Worm (Caenorhabditis elegans): Measurements from ENCODE around the gene Y75B12B.10.

The Y75B12B.10 gene

DNA sequence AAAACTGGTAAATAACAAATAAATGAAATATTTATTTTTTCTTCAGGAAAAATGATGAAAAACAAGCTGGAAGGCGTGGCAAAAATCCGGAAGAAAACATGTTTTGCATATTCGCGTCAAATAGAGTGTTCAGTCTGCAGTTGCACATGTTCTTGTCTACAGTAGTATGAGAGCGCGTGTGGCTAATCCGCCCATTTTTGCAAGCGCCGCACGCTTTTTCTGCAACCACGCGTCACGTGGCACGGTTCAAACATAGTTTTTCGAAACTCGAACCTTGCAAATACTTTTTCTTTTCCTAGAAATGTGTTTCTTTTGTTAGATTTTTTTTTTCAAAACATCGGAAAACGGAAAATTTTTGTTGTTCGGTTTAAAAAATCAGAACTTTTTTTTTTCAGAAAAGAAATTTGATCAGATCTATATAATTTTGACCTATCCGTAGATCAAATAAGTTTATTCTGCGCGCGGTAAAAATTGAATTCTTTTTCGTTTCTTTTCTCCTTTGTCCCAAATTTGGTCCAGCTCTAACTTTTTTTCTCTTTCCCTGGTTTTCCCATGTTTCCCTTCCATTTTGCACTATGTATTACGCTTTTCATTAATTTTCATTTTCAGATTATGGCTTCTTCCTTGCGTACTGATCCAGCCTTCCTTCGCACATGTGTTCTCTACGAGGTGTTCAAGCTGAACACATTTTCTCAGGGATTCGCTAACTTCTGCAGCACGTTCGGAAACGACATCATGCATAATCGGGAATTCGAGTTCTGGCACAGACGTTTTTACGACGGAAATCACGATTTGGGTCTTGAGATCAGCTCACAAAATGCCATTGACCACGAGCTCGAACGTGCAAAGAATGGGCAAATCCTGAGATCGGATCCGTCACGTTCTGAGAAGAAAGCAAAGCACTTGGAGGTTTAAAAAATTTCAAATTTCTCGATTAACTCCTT, 15.5 kb upstream of the Y75B12B.10 start, which contains the start of gene Y75B12B.1 (continued):
- TF ChIP-seq madf-10 (tag; optimal IDR thresholded peaks at IDR 0.05): no peak
- no peak for TF ChIP-seq sptf-2 (GFP tag; optimal IDR thresholded peaks at IDR 0.05)
- TF ChIP-seq rec-8 (tag; optimal IDR thresholded peaks at IDR 0.05): peak in 1 of 2 experiments; percentile 29
- TF ChIP-seq ceh-91 (GFP tag; IDR thresholded peaks at IDR 0.05): peak; percentile 74
- TF ChIP-seq egrh-3 (GFP tag; IDR thresholded peaks at IDR 0.05): no peak
- TF ChIP-seq ama-1 (optimal IDR thresholded peaks at IDR 0.05): no peak
- no peak for TF ChIP-seq ama-1 (GFP tag; optimal IDR thresholded peaks at IDR 0.05)
- no peak for TF ChIP-seq Y95B8A.8 (GFP tag; IDR thresholded peaks at IDR 0.05)
- TF ChIP-seq zfh-2 (GFP tag; conservative IDR thresholded peaks at IDR 0.05): no peak
- no peak for TF ChIP-seq snpc-4 (GFP tag; optimal IDR thresholded peaks at IDR 0.05)
- peak in 1 of 4 experiments; percentile 25 for TF ChIP-seq snpc-4 (tag; optimal IDR thresholded peaks at IDR 0.05)
- no peak for TF ChIP-seq nfya-1 (tag; optimal IDR thresholded peaks at IDR 0.05; ENCODE audit: borderline replicate concordance, insufficient read depth)
- no peak for TF ChIP-seq Y53F4B.3 (GFP tag; IDR thresholded peaks at IDR 0.05)
- TF ChIP-seq snpc-1.1 (tag; optimal IDR thresholded peaks at IDR 0.05; ENCODE audit: insufficient read depth): peak; percentile 33
- TF ChIP-seq Y56A3A.18 (GFP tag; IDR thresholded peaks at IDR 0.05): no peak
- TF ChIP-seq egl-44 (GFP tag; IDR thresholded peaks at IDR 0.05): no peak
- no peak for TF ChIP-seq dpff-1 (tag; optimal IDR thresholded peaks at IDR 0.05)
- peak; percentile 46 for TF ChIP-seq rcor-1 (GFP tag; IDR thresholded peaks at IDR 0.05)
- TF ChIP-seq nhr-90 (tag; optimal IDR thresholded peaks at IDR 0.05): no peak
- no peak for TF ChIP-seq ceh-79 (tag; optimal IDR thresholded peaks at IDR 0.05)
- TF ChIP-seq T26A5.8 (tag; optimal IDR thresholded peaks at IDR 0.05): no peak
- TF ChIP-seq lsl-1 (GFP tag; optimal IDR thresholded peaks at IDR 0.05): peak; percentile 96
- no peak for TF ChIP-seq unc-62 (GFP tag; optimal IDR thresholded peaks at IDR 0.05)
- no peak for TF ChIP-seq hlh-12 (tag; optimal IDR thresholded peaks at IDR 0.05)
- no peak for TF ChIP-seq cebp-1 (GFP tag; IDR thresholded peaks at IDR 0.05)
- no peak for TF ChIP-seq cebp-1 (tag; optimal IDR thresholded peaks at IDR 0.05)
- TF ChIP-seq madf-8 (GFP tag; conservative IDR thresholded peaks at IDR 0.05): peak; percentile 66
- no peak for TF ChIP-seq F55B11.4 (tag; optimal IDR thresholded peaks at IDR 0.05; ENCODE audit: borderline replicate concordance, insufficient read depth)
- TF ChIP-seq nhr-80 (tag; optimal IDR thresholded peaks at IDR 0.05): no peak
- TF ChIP-seq ztf-25 (GFP tag; IDR thresholded peaks at IDR 0.05): no peak
- no peak for TF ChIP-seq tbx-9 (tag; optimal IDR thresholded peaks at IDR 0.05; ENCODE audit: borderline replicate concordance)
- TF ChIP-seq hmg-1.2 (GFP tag; IDR thresholded peaks at IDR 0.05): peak; percentile 9; the same call in 1 of the 2 replicates
- TF ChIP-seq K11D2.4 (GFP tag; IDR thresholded peaks at IDR 0.05): no peak
- no peak for TF ChIP-seq rpc-1 (optimal IDR thresholded peaks at IDR 0.05)
- TF ChIP-seq rpc-1 (tag; optimal IDR thresholded peaks at IDR 0.05): peak; percentile 10
- peak; percentile 2 for TF ChIP-seq unc-130 (GFP tag; optimal IDR thresholded peaks at IDR 0.05)
- no peak; the same call in 1 of the 2 replicates for TF ChIP-seq B0019.2 (GFP tag; conservative IDR thresholded peaks at IDR 0.05)
- peak; percentile 91 for TF ChIP-seq efl-1 (GFP tag; optimal IDR thresholded peaks at IDR 0.05)
- peak; percentile 85 for TF ChIP-seq him-1 (tag; optimal IDR thresholded peaks at IDR 0.05)
- no peak for TF ChIP-seq let-607 (tag; optimal IDR thresholded peaks at IDR 0.05)
- TF ChIP-seq dox-1 (GFP tag; IDR thresholded peaks at IDR 0.05): peak; percentile 68
- TF ChIP-seq nfya-2 (GFP tag; IDR thresholded peaks at IDR 0.05): no peak
- TF ChIP-seq bed-2 (GFP tag; IDR thresholded peaks at IDR 0.05): no peak
- TF ChIP-seq ceh-27 (GFP tag; optimal IDR thresholded peaks at IDR 0.05): no peak
- TF ChIP-seq F22D6.2 (tag; optimal IDR thresholded peaks at IDR 0.05): no peak
- TF ChIP-seq F39B2.1 (GFP tag; IDR thresholded peaks at IDR 0.05): no peak
- no peak for TF ChIP-seq mes-4 (tag; optimal IDR thresholded peaks at IDR 0.05)
- no peak for TF ChIP-seq attf-6 (GFP tag; IDR thresholded peaks at IDR 0.05)

Data from whole organism, young adult.